Worm (Caenorhabditis elegans): ENCODE measurements around the gene R03H10.4.

Gene R03H10.4

ce11 chrII:4122899-4123298, 45.4 kb downstream of the R03H10.4 start:
- TF ChIP-seq nhr-47 (tag; optimal IDR thresholded peaks at IDR 0.05) (no peak), nhr-77 (tag; optimal IDR thresholded peaks at IDR 0.05) (no peak)

ce11 chrII:4118508-4118907, 49.8 kb downstream of the R03H10.4 start:
- TF ChIP-seq lin-14 (GFP tag; optimal IDR thresholded peaks at IDR 0.05) (no peak), ztf-11 (tag; optimal IDR thresholded peaks at IDR 0.05) (no peak), fkh-8 (tag; optimal IDR thresholded peaks at IDR 0.05) (no peak), pag-3 (tag; optimal IDR thresholded peaks at IDR 0.05; ENCODE audit: borderline replicate concordance, insufficient read depth) (no peak), nhr-28 (tag; optimal IDR thresholded peaks at IDR 0.05) (no peak), fkh-10 (GFP tag; optimal IDR thresholded peaks at IDR 0.05) (no peak), lir-3 (tag; optimal IDR thresholded peaks at IDR 0.05; ENCODE audit: poor library complexity) (no peak), lsy-2 (tag; optimal IDR thresholded peaks at IDR 0.05) (no peak)

Measured in whole organism, L1 larva.